Fruit fly (Drosophila melanogaster) whole organism, embryonic: ENCODE results near the gene NimC2.

Source experiments
- Blimp-1 ChIP-seq: fragments of 200-800 bp; sonication (Bioruptor generic); optimal IDR thresholded peaks from 3 replicates; lab custom pipeline; 2018; ENCODE audit warnings: missing biosample characterization, missing genetic modification characterization, mild to moderate bottlenecking, moderate library complexity, missing genetic modification reagents
- CG11247 ChIP-seq: fragments of 200-800 bp; sonication (Bioruptor generic); IDR thresholded peaks from 2 replicates; pipeline ENCODE4 v1.3.6; 2022; ENCODE audit warnings: missing biosample characterization, missing genetic modification characterization
- CG11723 ChIP-seq: fragments of 200-800 bp; sonication (Bioruptor generic); optimal IDR thresholded peaks from 2 replicates; lab custom pipeline; 2017; ENCODE audit warnings: missing biosample characterization, mild to moderate bottlenecking, missing genetic modification characterization
- CG12219 ChIP-seq: fragments of 200-800 bp; sonication (Bioruptor generic); optimal IDR thresholded peaks from 3 replicates; lab custom pipeline; 2018; ENCODE audit warnings: missing biosample characterization, mild to moderate bottlenecking, missing genetic modification characterization
- CG12236 ChIP-seq: fragments of 200-800 bp; sonication (Bioruptor generic); optimal IDR thresholded peaks from 2 replicates; lab custom pipeline; 2016; ENCODE audit warnings: missing biosample characterization, missing genetic modification characterization
- CG12744 ChIP-seq: fragments of 200-800 bp; sonication (Bioruptor generic); optimal IDR thresholded peaks from 2 replicates; lab custom pipeline; 2016; ENCODE audit warnings: missing biosample characterization, missing genetic modification characterization
- CG16813 ChIP-seq: fragments of 200-800 bp; sonication (Bioruptor generic); IDR thresholded peaks from 3 replicates; pipeline ENCODE4 v1.3.6; 2022; ENCODE audit warnings: missing biosample characterization, missing genetic modification characterization; ENCODE audit not compliant: partially characterized antibody
- CG16863 ChIP-seq: fragments of 200-800 bp; sonication (Bioruptor generic); optimal IDR thresholded peaks from 3 replicates; lab custom pipeline; 2016; ENCODE audit warnings: missing biosample characterization, missing genetic modification characterization
- CG30020 ChIP-seq: fragments of 200-800 bp; optimal IDR thresholded peaks from 2 replicates; lab custom pipeline; 2019; ENCODE audit warnings: missing biosample characterization, mild to moderate bottlenecking, missing genetic modification characterization, moderate library complexity
- CG3847 ChIP-seq: fragments of 200-800 bp; sonication (Bioruptor generic); IDR thresholded peaks from 2 replicates; pipeline ENCODE4 v1.3.6; 2022; ENCODE audit warnings: missing biosample characterization, missing genetic modification characterization
- CG5953 ChIP-seq: fragments of 200-800 bp; sonication (Bioruptor generic); IDR thresholded peaks from 2 replicates; pipeline ENCODE4 v1.3.6; 2022; ENCODE audit warnings: missing biosample characterization, missing genetic modification characterization
- CG7987 ChIP-seq: fragments of 200-800 bp; sonication (Bioruptor generic); optimal IDR thresholded peaks from 2 replicates; lab custom pipeline; 2018; ENCODE audit warnings: missing biosample characterization, mild to moderate bottlenecking, missing genetic modification characterization, moderate library complexity
- Dek ChIP-seq: fragments of 200-800 bp; sonication (Bioruptor generic); optimal IDR thresholded peaks from 3 replicates; lab custom pipeline; 2019; ENCODE audit warnings: missing biosample characterization, mild to moderate bottlenecking, missing genetic modification characterization, moderate library complexity
- Dip2 ChIP-seq: fragments of 200-800 bp; sonication (Bioruptor generic); IDR thresholded peaks from 2 replicates; pipeline ENCODE4 v1.3.6; 2022; ENCODE audit warnings: missing biosample characterization, missing genetic modification characterization
- Doc3 ChIP-seq: fragments of 200-800 bp; sonication (Bioruptor generic); IDR thresholded peaks from 3 replicates; pipeline ENCODE4 v1.3.6; 2022; ENCODE audit warnings: missing biosample characterization, missing genetic modification characterization; ENCODE audit not compliant: partially characterized antibody
- Dref ChIP-seq: fragments of 200-800 bp; sonication (Bioruptor generic); IDR thresholded peaks from 2 replicates; pipeline ENCODE4 v1.3.6; 2022; ENCODE audit warnings: missing biosample characterization, missing genetic modification characterization
- Drgx ChIP-seq: fragments of 200-800 bp; sonication (Bioruptor generic); IDR thresholded peaks from 2 replicates; pipeline ENCODE4 v1.3.6; 2022; ENCODE audit warnings: missing biosample characterization, missing genetic modification characterization
- Eip74EF ChIP-seq, 2 experiments: fragments of 200-800 bp in 1 of 2; fragments of >200 bp in 1 of 2; sonication (Bioruptor generic) in 1 of 2; optimal IDR thresholded peaks; 2 replicates each; lab custom pipeline; 2017 to 2019; ENCODE audit warnings: missing biosample characterization in 2 of 2, missing genetic modification characterization in 2 of 2, mild to moderate bottlenecking in 1 of 2, moderate library complexity in 1 of 2
- HLHmδ ChIP-seq: fragments of 200-800 bp; sonication (Bioruptor generic); optimal IDR thresholded peaks from 2 replicates; lab custom pipeline; 2018; ENCODE audit warnings: missing biosample characterization, mild to moderate bottlenecking, missing genetic modification characterization, moderate library complexity
- Jarid2 ChIP-seq: fragments of 200-800 bp; sonication (Bioruptor generic); optimal IDR thresholded peaks from 3 replicates; lab custom pipeline; 2017; ENCODE audit warnings: mild to moderate bottlenecking, missing biosample characterization, missing genetic modification reagents, missing genetic modification characterization
- Mad ChIP-seq: fragments of 200-800 bp; sonication (Bioruptor generic); optimal IDR thresholded peaks from 2 replicates; lab custom pipeline; 2016; ENCODE audit warnings: missing biosample characterization, missing genetic modification characterization
- NFAT ChIP-seq: fragments of 200-800 bp; sonication (Bioruptor generic); IDR thresholded peaks from 2 replicates; pipeline ENCODE4 v1.3.6; 2022; ENCODE audit warnings: missing biosample characterization, missing genetic modification characterization
- Nf-YB ChIP-seq: fragments of 200-800 bp; sonication (Bioruptor generic); optimal IDR thresholded peaks from 3 replicates; lab custom pipeline; 2019; ENCODE audit warnings: missing biosample characterization, mild to moderate bottlenecking, missing genetic modification characterization, moderate library complexity
- Sin3A ChIP-seq: fragments of >200 bp; optimal IDR thresholded peaks from 2 replicates; lab custom pipeline; 2018
- ab ChIP-seq: fragments of 200-800 bp; sonication (Bioruptor generic); optimal IDR thresholded peaks from 2 replicates; lab custom pipeline; 2016; ENCODE audit warnings: missing biosample characterization, missing genetic modification characterization
- al ChIP-seq: fragments of 200-800 bp; sonication (Bioruptor generic); IDR thresholded peaks from 2 replicates; pipeline ENCODE4 v1.3.6; 2022; ENCODE audit warnings: missing biosample characterization, missing genetic modification characterization
- bbx ChIP-seq: fragments of 200-800 bp; sonication (Bioruptor generic); IDR thresholded peaks from 2 replicates; pipeline ENCODE4 v1.3.6; 2022; ENCODE audit warnings: missing biosample characterization, missing genetic modification characterization; ENCODE audit not compliant: partially characterized antibody
- bigmax ChIP-seq: fragments of 200-800 bp; sonication (Bioruptor generic); optimal IDR thresholded peaks from 2 replicates; lab custom pipeline; 2018; ENCODE audit warnings: missing biosample characterization, mild to moderate bottlenecking, missing genetic modification characterization
- croc ChIP-seq: fragments of 200-800 bp; sonication (Bioruptor generic); conservative IDR thresholded peaks from 3 replicates; pipeline ENCODE4 v1.3.6; 2022; ENCODE audit warnings: missing biosample characterization, missing genetic modification characterization
- danr ChIP-seq: fragments of 200-800 bp; sonication (Bioruptor generic); IDR thresholded peaks from 2 replicates; pipeline ENCODE4 v1.3.6; 2022; ENCODE audit warnings: missing biosample characterization, missing genetic modification characterization
- dimm ChIP-seq: fragments of 200-800 bp; sonication (Bioruptor generic); IDR thresholded peaks from 2 replicates; pipeline ENCODE4 v1.3.6; 2022; ENCODE audit warnings: missing biosample characterization, missing genetic modification characterization
- eve ChIP-seq, 2 experiments: fragments of >200 bp; optimal IDR thresholded peaks; 2 replicates each; lab custom pipeline; 2017; ENCODE audit warnings: missing biosample characterization in 2 of 2, missing genetic modification characterization in 2 of 2
- fd3F ChIP-seq: fragments of 200-800 bp; sonication (Bioruptor generic); optimal IDR thresholded peaks from 2 replicates; lab custom pipeline; 2018; ENCODE audit warnings: missing biosample characterization, mild to moderate bottlenecking, missing genetic modification characterization, moderate library complexity
- gcm ChIP-seq: fragments of 200-800 bp; sonication (Bioruptor generic); optimal IDR thresholded peaks from 2 replicates; lab custom pipeline; 2019; ENCODE audit warnings: missing biosample characterization, mild to moderate bottlenecking, missing genetic modification characterization, moderate library complexity
- ham ChIP-seq: fragments of 200-800 bp; sonication (Bioruptor generic); IDR thresholded peaks from 2 replicates; pipeline ENCODE4 v1.3.6; 2022; ENCODE audit warnings: missing biosample characterization, missing genetic modification characterization
- her ChIP-seq: fragments of 200-800 bp; sonication (Bioruptor generic); optimal IDR thresholded peaks from 2 replicates; lab custom pipeline; 2016; ENCODE audit warnings: missing biosample characterization, missing genetic modification characterization
- kay ChIP-seq: fragments of 200-800 bp; sonication (Bioruptor generic); optimal IDR thresholded peaks from 2 replicates; lab custom pipeline; 2016; ENCODE audit warnings: missing biosample characterization, missing genetic modification characterization
- maf-S ChIP-seq: fragments of 200-800 bp; sonication (Bioruptor generic); optimal IDR thresholded peaks from 2 replicates; lab custom pipeline; 2016; ENCODE audit warnings: missing biosample characterization, missing genetic modification characterization
- mld ChIP-seq: fragments of 200-800 bp; sonication (Bioruptor generic); IDR thresholded peaks from 3 replicates; pipeline ENCODE4 v1.3.6; 2022; ENCODE audit warnings: missing biosample characterization, missing genetic modification characterization; ENCODE audit not compliant: partially characterized antibody
- oc ChIP-seq: fragments of 200-800 bp; sonication (Bioruptor generic); optimal IDR thresholded peaks from 2 replicates; lab custom pipeline; 2018; ENCODE audit warnings: missing biosample characterization, mild to moderate bottlenecking, missing genetic modification characterization, moderate library complexity
- odd ChIP-seq: fragments of 200-800 bp; sonication (Bioruptor generic); optimal IDR thresholded peaks from 2 replicates; lab custom pipeline; 2017; ENCODE audit warnings: missing biosample characterization, mild to moderate bottlenecking, missing genetic modification characterization
- org-1 ChIP-seq: fragments of 200-800 bp; sonication (Bioruptor generic); optimal IDR thresholded peaks from 2 replicates; lab custom pipeline; 2017; ENCODE audit warnings: missing biosample characterization, missing genetic modification characterization
- prd ChIP-seq, 3 experiments: fragments of >200 bp in 2 of 3; fragments of 200-800 bp in 1 of 3; sonication (Bioruptor generic) in 1 of 3; optimal IDR thresholded peaks in 2 of 3; IDR thresholded peaks in 1 of 3; 2 replicates in 2 of 3; 3 replicates in 1 of 3; pipeline versions ENCODE4 v1.3.6 to Lab custom; 2017 to 2022; ENCODE audit warnings: missing biosample characterization in 1 of 3, missing genetic modification characterization in 1 of 3
- pros ChIP-seq: fragments of 200-800 bp; sonication (Bioruptor generic); optimal IDR thresholded peaks from 3 replicates; lab custom pipeline; 2019; ENCODE audit warnings: missing biosample characterization, mild to moderate bottlenecking, missing genetic modification characterization, moderate library complexity
- repo ChIP-seq: fragments of 200-800 bp; sonication (Bioruptor generic); optimal IDR thresholded peaks from 2 replicates; lab custom pipeline; 2016; ENCODE audit warnings: missing biosample characterization, missing genetic modification characterization
- sug ChIP-seq: fragments of 200-800 bp; optimal IDR thresholded peaks from 2 replicates; lab custom pipeline; 2019; ENCODE audit warnings: missing biosample characterization, mild to moderate bottlenecking, missing genetic modification characterization, moderate library complexity
- unpg ChIP-seq: fragments of 200-800 bp; sonication (Bioruptor generic); optimal IDR thresholded peaks from 3 replicates; lab custom pipeline; 2018; ENCODE audit warnings: missing biosample characterization, mild to moderate bottlenecking, missing genetic modification characterization, moderate library complexity
- vvl ChIP-seq: fragments of 200-800 bp; sonication (Bioruptor generic); IDR thresholded peaks from 2 replicates; pipeline ENCODE4 v1.3.6; 2022; ENCODE audit warnings: missing biosample characterization, missing genetic modification characterization
- zf30C ChIP-seq: fragments of 200-800 bp; sonication (Bioruptor generic); optimal IDR thresholded peaks from 3 replicates; lab custom pipeline; 2018; ENCODE audit warnings: missing biosample characterization, mild to moderate bottlenecking, missing genetic modification characterization

Gene NimC2

dm6 chr2L:14022130-14022735 is 42.3 kb downstream of the NimC2 start (continued):
- TF ChIP-seq pros (GFP tag; lab: Kevin White, UChicago) = no peak
- peak; percentile 95 for TF ChIP-seq vvl (GFP tag; lab: Robert Waterston, UW)
- TF ChIP-seq Dip2 (GFP tag; lab: Robert Waterston, UW) = peak; percentile 61
- TF ChIP-seq Eip74EF (GFP tag; optimal IDR thresholded peaks at IDR 0.05; lab: Kevin White, UChicago) = peak in 1 of 2 experiments; percentile 97
- peak; percentile 93 for TF ChIP-seq Blimp-1 (GFP tag; lab: Kevin White, UChicago)
- TF ChIP-seq oc (tag; lab: Kevin White, UChicago) = peak; percentile 96
- TF ChIP-seq CG11247 (GFP tag; lab: Robert Waterston, UW) = peak; percentile 83
- TF ChIP-seq maf-S = peak; percentile 24
- TF ChIP-seq odd (GFP tag; lab: Kevin White, UChicago) = peak; percentile 90
- TF ChIP-seq fd3F (GFP tag; lab: Kevin White, UChicago) = peak; percentile 95
- peak; percentile 36 for TF ChIP-seq repo (GFP tag; lab: Kevin White, UChicago)
- peak; percentile 90 for TF ChIP-seq org-1 (GFP tag; lab: Kevin White, UChicago)
- peak; percentile 81 for TF ChIP-seq dimm (GFP tag; lab: Robert Waterston, UW)
- TF ChIP-seq CG12744 = no peak
- no peak for TF ChIP-seq ab (GFP tag; lab: Kevin White, UChicago)
- peak; percentile 69 for TF ChIP-seq HLHmδ (GFP tag; lab: Kevin White, UChicago)
- TF ChIP-seq Jarid2 = peak; percentile 79
- TF ChIP-seq CG30020 (tag; lab: Kevin White, UChicago) = peak; percentile 80
- TF ChIP-seq CG12219 = peak; percentile 51
- peak; percentile 96 for TF ChIP-seq Dek (tag; lab: Kevin White, UChicago)
- TF ChIP-seq CG11723 = peak; percentile 77
- TF ChIP-seq Mad = no peak
- peak; percentile 72 for TF ChIP-seq NFAT (GFP tag; lab: Robert Waterston, UW)
- peak; percentile 95 for TF ChIP-seq Drgx (GFP tag; lab: Robert Waterston, UW)
- TF ChIP-seq unpg = peak; percentile 97
- TF ChIP-seq Sin3A (lab: Kevin White, UChicago) = no peak
- peak; percentile 91 for TF ChIP-seq croc
- peak; percentile 88 for TF ChIP-seq Nf-YB (GFP tag; lab: Kevin White, UChicago)
- no peak for TF ChIP-seq CG16813 (GFP tag; lab: Robert Waterston, UW)
- TF ChIP-seq eve (GFP tag; optimal IDR thresholded peaks at IDR 0.05; lab: Kevin White, UChicago) = peak in 1 of 2 experiments; percentile 58
- TF ChIP-seq CG16863 = peak; percentile 0
- peak; percentile 95 for TF ChIP-seq gcm (GFP tag; lab: Kevin White, UChicago)
- no peak for TF ChIP-seq Dref (GFP tag; lab: Robert Waterston, UW)
- no peak for TF ChIP-seq Doc3 (GFP tag; lab: Robert Waterston, UW)
- TF ChIP-seq bbx = no peak
- TF ChIP-seq al (GFP tag; lab: Robert Waterston, UW) = peak; percentile 93
- no peak for TF ChIP-seq prd (optimal IDR thresholded peaks at IDR 0.05; lab: Kevin White, UChicago)
- peak; percentile 90 for TF ChIP-seq prd (GFP tag; IDR thresholded peaks at IDR 0.05; lab: Robert Waterston, UW)
- no peak for TF ChIP-seq bigmax (GFP tag; lab: Kevin White, UChicago)
- TF ChIP-seq ham (GFP tag; lab: Robert Waterston, UW) = peak; percentile 58; the same call in 1 of the 2 replicates
- TF ChIP-seq sug = peak; percentile 93
- TF ChIP-seq CG5953 (GFP tag; lab: Robert Waterston, UW) = peak; percentile 42; the same call in 1 of the 2 replicates
- TF ChIP-seq CG12236 (GFP tag; lab: Kevin White, UChicago) = no peak
- peak; percentile 92 for TF ChIP-seq zf30C
- peak; percentile 82 for TF ChIP-seq danr (GFP tag; lab: Robert Waterston, UW)
- TF ChIP-seq CG7987 = peak; percentile 60
- TF ChIP-seq her = peak; percentile 19
- TF ChIP-seq CG3847 (GFP tag; lab: Robert Waterston, UW) = peak; percentile 94
- TF ChIP-seq mld (GFP tag; lab: Robert Waterston, UW) = no peak
- peak; percentile 82 for TF ChIP-seq kay
